Worm (Caenorhabditis elegans) whole organism, mixed stage, embryonic: ENCODE data around the gene trap-4.

Experiments
- M03D4.4 ChIP-seq: sonication (generic microtip); optimal IDR thresholded peaks from 2 replicates; lab custom pipeline; 2017; ENCODE audit warnings: mild to moderate bottlenecking, missing genetic modification characterization, missing compliant biosample characterization
- bed-3 ChIP-seq: fragments of 200-800 bp; sonication (Bioruptor generic); optimal IDR thresholded peaks from 3 replicates; lab custom pipeline; 2018; ENCODE audit warnings: mild to moderate bottlenecking, missing genetic modification characterization, moderate library complexity, missing compliant biosample characterization
- blmp-1 ChIP-seq: fragments of 150-350 bp; optimal IDR thresholded peaks from 2 replicates; lab custom pipeline; 2014; ENCODE audit warnings: missing biosample characterization, missing genetic modification characterization
- ceh-39 ChIP-seq: fragments of 150-350 bp; optimal IDR thresholded peaks from 2 replicates; lab custom pipeline; 2014; ENCODE audit warnings: missing biosample characterization, missing genetic modification characterization
- ceh-43 ChIP-seq: fragments of 200-800 bp; sonication (Bioruptor generic); optimal IDR thresholded peaks from 2 replicates; lab custom pipeline; 2018; ENCODE audit warnings: mild to moderate bottlenecking, missing genetic modification characterization, moderate library complexity, missing compliant biosample characterization
- ceh-83 ChIP-seq: fragments of 200-800 bp; sonication (Bioruptor generic); optimal IDR thresholded peaks from 2 replicates; lab custom pipeline; 2018; ENCODE audit warnings: mild to moderate bottlenecking, missing genetic modification characterization, missing compliant biosample characterization
- ces-1 ChIP-seq: fragments of 150-350 bp; optimal IDR thresholded peaks from 2 replicates; lab custom pipeline; 2014; ENCODE audit warnings: missing biosample characterization, missing genetic modification reagents, missing genetic modification characterization
- cnd-1 ChIP-seq: fragments of 200-800 bp; sonication (Bioruptor generic); optimal IDR thresholded peaks from 2 replicates; lab custom pipeline; 2018; ENCODE audit warnings: mild to moderate bottlenecking, missing genetic modification characterization, missing compliant biosample characterization
- drap-1 ChIP-seq: fragments of 200-800 bp; sonication (Bioruptor generic); optimal IDR thresholded peaks from 3 replicates; lab custom pipeline; 2018; ENCODE audit warnings: mild to moderate bottlenecking, missing genetic modification characterization, missing compliant biosample characterization
- elt-1 ChIP-seq: sonication (generic microtip); optimal IDR thresholded peaks from 2 replicates; lab custom pipeline; 2017; ENCODE audit warnings: missing genetic modification characterization, mild to moderate bottlenecking, missing compliant biosample characterization, antibody characterized with exemption, moderate library complexity, borderline replicate concordance; ENCODE audit not compliant: insufficient read depth
- elt-3 ChIP-seq: fragments of 150-350 bp; optimal IDR thresholded peaks from 2 replicates; lab custom pipeline; 2014; ENCODE audit warnings: missing biosample characterization, missing genetic modification characterization
- flh-1 ChIP-seq: fragments of 200-800 bp; sonication (Bioruptor generic); optimal IDR thresholded peaks from 2 replicates; lab custom pipeline; 2018; ENCODE audit warnings: mild to moderate bottlenecking, missing genetic modification characterization, moderate library complexity, missing compliant biosample characterization
- ham-2 ChIP-seq: fragments of 200-800 bp; sonication (Bioruptor generic); optimal IDR thresholded peaks from 2 replicates; lab custom pipeline; 2018; ENCODE audit warnings: mild to moderate bottlenecking, missing genetic modification characterization, missing compliant biosample characterization
- hlh-1 ChIP-seq: fragments of 150-350 bp; optimal IDR thresholded peaks from 2 replicates; lab custom pipeline; 2014; ENCODE audit warnings: missing biosample characterization, missing genetic modification reagents, missing genetic modification characterization
- lin-13 ChIP-seq: fragments of 150-350 bp; optimal IDR thresholded peaks from 2 replicates; lab custom pipeline; 2014; ENCODE audit warnings: missing biosample characterization, missing genetic modification characterization
- lin-32 ChIP-seq: fragments of 200-800 bp; sonication (Bioruptor generic); optimal IDR thresholded peaks from 2 replicates; lab custom pipeline; 2018; ENCODE audit warnings: mild to moderate bottlenecking, missing genetic modification characterization, missing compliant biosample characterization
- lsy-2 ChIP-seq: fragments of 150-350 bp; optimal IDR thresholded peaks from 2 replicates; lab custom pipeline; 2014; ENCODE audit warnings: missing biosample characterization, missing genetic modification characterization
- mab-5 ChIP-seq: fragments of 150-350 bp; optimal IDR thresholded peaks from 2 replicates; lab custom pipeline; 2014; ENCODE audit warnings: missing biosample characterization, missing genetic modification characterization
- mep-1 ChIP-seq: fragments of 150-350 bp; optimal IDR thresholded peaks from 2 replicates; lab custom pipeline; 2017; ENCODE audit warnings: missing biosample characterization, missing genetic modification reagents, missing genetic modification characterization, inconsistent platforms
- mls-2 ChIP-seq: sonication (generic microtip); optimal IDR thresholded peaks from 2 replicates; lab custom pipeline; 2016; ENCODE audit warnings: mild to moderate bottlenecking, missing genetic modification characterization, moderate library complexity, missing compliant biosample characterization
- nhr-12 ChIP-seq: fragments of 150-350 bp; optimal IDR thresholded peaks from 2 replicates; lab custom pipeline; 2014; ENCODE audit warnings: missing biosample characterization, missing genetic modification characterization
- nhr-2 ChIP-seq: fragments of 150-350 bp; optimal IDR thresholded peaks from 2 replicates; lab custom pipeline; 2014; ENCODE audit warnings: missing biosample characterization, missing genetic modification characterization
- nhr-237 ChIP-seq: fragments of 150-350 bp; optimal IDR thresholded peaks from 2 replicates; lab custom pipeline; 2014; ENCODE audit warnings: missing biosample characterization, missing genetic modification characterization
- nhr-28 ChIP-seq: fragments of 150-350 bp; optimal IDR thresholded peaks from 2 replicates; lab custom pipeline; 2014; ENCODE audit warnings: missing biosample characterization, missing genetic modification characterization
- nhr-76 ChIP-seq: sonication (generic microtip); optimal IDR thresholded peaks from 2 replicates; lab custom pipeline; 2017; ENCODE audit warnings: missing biosample characterization, missing genetic modification characterization
- sem-2 ChIP-seq: fragments of 200-800 bp; sonication (Bioruptor generic); optimal IDR thresholded peaks from 2 replicates; lab custom pipeline; 2018; ENCODE audit warnings: mild to moderate bottlenecking, missing genetic modification characterization, missing compliant biosample characterization
- snpc-4 ChIP-seq: fragments of 150-350 bp; optimal IDR thresholded peaks from 2 replicates; lab custom pipeline; 2014; ENCODE audit warnings: missing biosample characterization, missing genetic modification characterization
- sptf-1 ChIP-seq: sonication (generic microtip); optimal IDR thresholded peaks from 2 replicates; lab custom pipeline; 2017; ENCODE audit warnings: mild to moderate bottlenecking, missing genetic modification characterization, moderate library complexity, missing compliant biosample characterization
- tbx-8 ChIP-seq: fragments of 200-800 bp; sonication (Bioruptor generic); optimal IDR thresholded peaks from 2 replicates; lab custom pipeline; 2018; ENCODE audit warnings: mild to moderate bottlenecking, missing genetic modification characterization, moderate library complexity, missing compliant biosample characterization
- unc-120 ChIP-seq: sonication (generic microtip); optimal IDR thresholded peaks from 2 replicates; lab custom pipeline; 2017; ENCODE audit warnings: missing genetic modification characterization, missing compliant biosample characterization; ENCODE audit not compliant: poor library complexity, severe bottlenecking
- unc-39 ChIP-seq: fragments of 150-350 bp; optimal IDR thresholded peaks from 2 replicates; lab custom pipeline; 2014; ENCODE audit warnings: missing biosample characterization, missing genetic modification characterization
- unc-62 ChIP-seq: fragments of 150-350 bp; optimal IDR thresholded peaks from 2 replicates; lab custom pipeline; 2014; ENCODE audit warnings: missing biosample characterization, missing genetic modification reagents, missing genetic modification characterization
- zip-8 ChIP-seq: fragments of 150-350 bp; optimal IDR thresholded peaks from 2 replicates; lab custom pipeline; 2014; ENCODE audit warnings: missing biosample characterization, missing genetic modification characterization

Gene trap-4

ce11 chrIII:11935948-11936280 is 15.4 kb downstream of the trap-4 start:
- peak; percentile 22 for TF ChIP-seq drap-1
- TF ChIP-seq lin-32: peak; percentile 6
- TF ChIP-seq bed-3 (GFP tag; lab: Kevin White, UChicago): no peak
- TF ChIP-seq unc-120: peak; percentile 74
- peak; percentile 54 for TF ChIP-seq M03D4.4 (tag; lab: Kevin White, UChicago)
- no peak for TF ChIP-seq blmp-1 (tag; lab: Kevin White, UChicago)
- TF ChIP-seq ceh-83 (GFP tag; lab: Kevin White, UChicago): peak; percentile 84
- TF ChIP-seq ces-1 (GFP tag; lab: Kevin White, UChicago): peak; percentile 24
- TF ChIP-seq ceh-43 (GFP tag; lab: Kevin White, UChicago): no peak

ce11 chrIII:11936668-11937276 is 16.2 kb downstream of the trap-4 start:
- TF ChIP-seq lin-32 (no peak), M03D4.4 (tag; lab: Kevin White, UChicago) (peak; percentile 41), mep-1 (tag; lab: Kevin White, UChicago) (no peak), drap-1 (peak; percentile 50), unc-120 (peak; percentile 62)
- TF ChIP-seq, all 35 proteins: peak for 3

- no peak for TF ChIP-seq ceh-83 (GFP tag; lab: Kevin White, UChicago)
- no peak for TF ChIP-seq nhr-2 (tag; lab: Kevin White, UChicago)
- TF ChIP-seq lin-32: no peak
- no peak for TF ChIP-seq blmp-1 (tag; lab: Kevin White, UChicago)
- peak; percentile 12 for TF ChIP-seq mab-5
- TF ChIP-seq M03D4.4 (tag; lab: Kevin White, UChicago): no peak
- no peak for TF ChIP-seq elt-1 (tag; lab: Kevin White, UChicago)
- no peak for TF ChIP-seq tbx-8
- no peak for TF ChIP-seq nhr-237 (tag; lab: Kevin White, UChicago)
- no peak for TF ChIP-seq sptf-1 (tag; lab: Kevin White, UChicago)
- TF ChIP-seq lsy-2: no peak
- TF ChIP-seq nhr-28: no peak
- TF ChIP-seq hlh-1 (tag; lab: Kevin White, UChicago): peak; percentile 60
- no peak for TF ChIP-seq unc-62 (GFP tag; lab: Kevin White, UChicago)
- peak; percentile 60 for TF ChIP-seq ces-1 (GFP tag; lab: Kevin White, UChicago)
- TF ChIP-seq nhr-76 (tag; lab: Kevin White, UChicago): no peak
- TF ChIP-seq unc-120: peak; percentile 70
- TF ChIP-seq nhr-12 (tag; lab: Kevin White, UChicago): no peak
- TF ChIP-seq bed-3 (GFP tag; lab: Kevin White, UChicago): no peak
Observed at ce11 chrIII:11937911-11938310, 17.4 kb downstream of the trap-4 start.

ce11 chrIII:11938525-11938924 is 18.0 kb downstream of the trap-4 start:
- TF ChIP-seq lin-32 (no peak), flh-1 (no peak), sptf-1 (tag; lab: Kevin White, UChicago) (no peak), blmp-1 (tag; lab: Kevin White, UChicago) (no peak)

- TF ChIP-seq mab-5 (no peak), unc-62 (GFP tag; lab: Kevin White, UChicago) (peak; percentile 64), unc-120 (peak; percentile 71), hlh-1 (tag; lab: Kevin White, UChicago) (peak; percentile 98)
Observed at ce11 chrIII:11942664-11943063, 22.1 kb downstream of the trap-4 start.

- peak; percentile 44 for TF ChIP-seq cnd-1
- peak; percentile 52 for TF ChIP-seq lsy-2
- TF ChIP-seq mep-1 (tag; lab: Kevin White, UChicago): peak; percentile 47
- no peak for TF ChIP-seq blmp-1 (tag; lab: Kevin White, UChicago)
- TF ChIP-seq hlh-1 (tag; lab: Kevin White, UChicago): no peak
- no peak for TF ChIP-seq sem-2 (GFP tag; lab: Kevin White, UChicago)
- TF ChIP-seq nhr-2 (tag; lab: Kevin White, UChicago): no peak
- no peak for TF ChIP-seq M03D4.4 (tag; lab: Kevin White, UChicago)
- TF ChIP-seq nhr-28: no peak
- TF ChIP-seq lin-13 (tag; lab: Kevin White, UChicago): peak; percentile 58
- TF ChIP-seq mls-2: no peak
- TF ChIP-seq nhr-237 (tag; lab: Kevin White, UChicago): no peak
- TF ChIP-seq flh-1: no peak
- no peak for TF ChIP-seq zip-8 (tag; lab: Kevin White, UChicago)
- peak; percentile 53 for TF ChIP-seq sptf-1 (tag; lab: Kevin White, UChicago)
- no peak for TF ChIP-seq elt-1 (tag; lab: Kevin White, UChicago)
- TF ChIP-seq unc-62 (GFP tag; lab: Kevin White, UChicago): no peak
- no peak for TF ChIP-seq unc-39 (tag; lab: Kevin White, UChicago)
- no peak for TF ChIP-seq nhr-12 (tag; lab: Kevin White, UChicago)
- no peak for TF ChIP-seq tbx-8
- TF ChIP-seq nhr-76 (tag; lab: Kevin White, UChicago): no peak
- TF ChIP-seq ceh-39: peak; percentile 41
- TF ChIP-seq ham-2 (GFP tag; lab: Kevin White, UChicago): no peak
- TF ChIP-seq ceh-43 (GFP tag; lab: Kevin White, UChicago): no peak
- TF ChIP-seq lin-32: no peak
- TF ChIP-seq elt-3 (tag; lab: Kevin White, UChicago): no peak
- TF ChIP-seq snpc-4 (tag; lab: Kevin White, UChicago): no peak
- peak; percentile 39 for TF ChIP-seq ceh-83 (GFP tag; lab: Kevin White, UChicago)
- no peak for TF ChIP-seq mab-5
- TF ChIP-seq ces-1 (GFP tag; lab: Kevin White, UChicago): peak; percentile 93
- TF ChIP-seq drap-1: no peak
- TF ChIP-seq unc-120: no peak
- no peak for TF ChIP-seq bed-3 (GFP tag; lab: Kevin White, UChicago)
Observed at ce11 chrIII:11946062-11946749, 25.7 kb downstream of the trap-4 start.
